Worm (Caenorhabditis elegans) whole organism, L4/young adult: ENCODE data around the gene C47D12.4.

Experiments
- W03F9.2 ChIP-seq: fragments of 150-350 bp; optimal IDR thresholded peaks from 2 replicates; lab custom pipeline; 2014; ENCODE audit warnings: missing biosample characterization, missing genetic modification characterization
- dao-5 ChIP-seq: sonication (generic microtip); optimal IDR thresholded peaks from 2 replicates; lab custom pipeline; 2016; ENCODE audit warnings: missing genotype, missing genetic modification characterization, moderate library complexity, missing compliant biosample characterization
- him-1 ChIP-seq: sonication (generic microtip); optimal IDR thresholded peaks from 2 replicates; lab custom pipeline; 2016; ENCODE audit warnings: missing genotype, missing genetic modification reagents, missing genetic modification characterization, missing compliant biosample characterization

ce11 chrII:11636617-11637016 is 45.0 kb upstream of the C47D12.4 start:
- TF ChIP-seq dao-5 (tag; lab: Kevin White, UChicago): no peak
- no peak for TF ChIP-seq W03F9.2
- TF ChIP-seq him-1 (tag; lab: Kevin White, UChicago): no peak
